Fruit fly (Drosophila melanogaster) S2 (cell line): ENCODE measurements around the gene CG43149.

Experiments used
- CG8478 ChIP-seq: fragments of >200 bp; optimal IDR thresholded peaks from 2 replicates; lab custom pipeline; 2018
- CTCF ChIP-seq, 2 experiments: fragments of >200 bp; optimal IDR thresholded peaks; 2 replicates each; lab custom pipeline; 2018

DNA sequence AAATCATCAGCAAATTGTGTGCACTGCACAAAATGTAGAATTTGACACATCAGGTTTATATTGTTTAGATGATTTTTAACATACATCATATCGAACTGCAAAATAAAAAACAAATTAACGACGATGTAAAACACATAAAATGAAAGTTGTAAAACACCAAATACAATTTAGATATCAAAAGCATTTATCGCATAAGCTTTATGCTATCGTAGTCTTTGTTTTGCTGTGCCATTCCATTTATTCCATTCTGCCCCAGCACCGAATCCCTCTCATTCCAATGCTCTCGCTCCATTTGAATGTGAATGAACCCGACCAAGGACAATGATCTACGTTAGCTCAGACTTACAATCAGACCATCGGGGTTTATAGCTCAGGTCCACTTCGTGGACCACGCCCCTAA is 16.7 kb upstream of the CG43149 start:
- TF ChIP-seq CG8478 (lab: Kevin White, UChicago) = no peak
- no peak for TF ChIP-seq CTCF (optimal IDR thresholded peaks at IDR 0.05; lab: Kevin White, UChicago)
